Fruit fly (Drosophila melanogaster) S2 (cell line): Measurements from ENCODE around the gene CG15262.

Source experiments
- CG8478 ChIP-seq: fragments of >200 bp; optimal IDR thresholded peaks from 2 replicates; lab custom pipeline; 2018
- CTCF ChIP-seq, 2 experiments: fragments of >200 bp; optimal IDR thresholded peaks; 2 replicates each; lab custom pipeline; 2018

DNA sequence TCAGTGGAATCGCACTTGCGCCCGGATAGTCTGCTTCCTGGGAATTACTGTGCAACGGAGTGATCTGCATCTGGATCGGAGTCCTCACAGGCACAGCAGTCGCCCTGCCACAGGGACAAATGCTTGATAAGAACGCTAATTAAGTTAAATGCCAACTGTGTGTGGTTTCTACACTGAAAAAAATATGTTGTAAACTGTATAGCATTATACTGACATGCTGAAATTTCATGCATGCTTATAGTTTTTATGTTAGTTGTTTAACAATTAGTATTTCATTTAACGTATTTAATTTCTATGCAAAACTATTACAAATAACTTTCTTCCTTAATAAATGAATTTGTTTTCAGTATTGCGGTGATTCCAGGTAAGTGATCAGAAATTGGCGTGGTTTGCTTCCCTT lies 33.7 kb downstream of the CG15262 start:
- TF ChIP-seq CTCF (optimal IDR thresholded peaks at IDR 0.05; lab: Kevin White, UChicago) (no peak), CG8478 (lab: Kevin White, UChicago) (no peak)
